Fruit fly (Drosophila melanogaster): Measurements from ENCODE around the gene CG34175.

Gene CG34175

dm6 chr2L:3440322-3440721, 42.5 kb downstream of the CG34175 start (continued):
- TF ChIP-seq CG14667 (GFP tag; IDR thresholded peaks at IDR 0.05) (no peak), salm (tag; optimal IDR thresholded peaks at IDR 0.05) (peak; percentile 25), lilli (GFP tag; optimal IDR thresholded peaks at IDR 0.05) (no peak), stwl (tag; optimal IDR thresholded peaks at IDR 0.05) (no peak), CG14014 (GFP tag; IDR thresholded peaks at IDR 0.05) (peak; percentile 68), Myb (GFP tag; optimal IDR thresholded peaks at IDR 0.05) (peak; percentile 7), CG13775 (GFP tag; optimal IDR thresholded peaks at IDR 0.05) (peak; percentile 19), crc (GFP tag; optimal IDR thresholded peaks at IDR 0.05) (peak; percentile 17), hb (GFP tag; IDR thresholded peaks at IDR 0.05; ENCODE audit: partially characterized antibody) (no peak), peb (GFP tag; IDR thresholded peaks at IDR 0.05) (peak; percentile 64), sr (GFP tag; IDR thresholded peaks at IDR 0.05) (peak; percentile 51; the same call in 1 of the 3 replicates), sd (tag; optimal IDR thresholded peaks at IDR 0.05) (no peak), Aef1 (GFP tag; IDR thresholded peaks at IDR 0.05) (peak; percentile 44), pho (GFP tag; optimal IDR thresholded peaks at IDR 0.05) (no peak), NfI (GFP tag; optimal IDR thresholded peaks at IDR 0.05) (peak; percentile 29), mam (GFP tag; optimal IDR thresholded peaks at IDR 0.05) (peak; percentile 27), Rx (GFP tag; IDR thresholded peaks at IDR 0.05) (peak; percentile 82), maf-S (GFP tag; optimal IDR thresholded peaks at IDR 0.05) (peak; percentile 35), CG16863 (GFP tag; optimal IDR thresholded peaks at IDR 0.05) (peak; percentile 48), CG2120 (GFP tag; optimal IDR thresholded peaks at IDR 0.05) (peak; percentile 55), CG1233 (GFP tag; optimal IDR thresholded peaks at IDR 0.05) (peak; percentile 44), Max (GFP tag; optimal IDR thresholded peaks at IDR 0.05) (no peak), esg (GFP tag; conservative IDR thresholded peaks at IDR 0.05) (peak; percentile 57), CG9437 (GFP tag; optimal IDR thresholded peaks at IDR 0.05) (peak; percentile 21), CG18476 (GFP tag; optimal IDR thresholded peaks at IDR 0.05) (no peak), grau (tag; optimal IDR thresholded peaks at IDR 0.05) (peak; percentile 37), ttk (GFP tag; IDR thresholded peaks at IDR 0.05) (peak; percentile 83), kay (GFP tag; optimal IDR thresholded peaks at IDR 0.05) (no peak), CG6854 (GFP tag; optimal IDR thresholded peaks at IDR 0.05) (no peak), BEAF-32 (GFP tag; optimal IDR thresholded peaks at IDR 0.05) (no peak), CG3726 (GFP tag; IDR thresholded peaks at IDR 0.05) (peak; percentile 79; the same call in 1 of the 3 replicates), CG18764 (GFP tag; optimal IDR thresholded peaks at IDR 0.05) (peak; percentile 49), unc-4 (GFP tag; IDR thresholded peaks at IDR 0.05; ENCODE audit: partially characterized antibody) (no peak), ac (GFP tag; optimal IDR thresholded peaks at IDR 0.05) (no peak), onecut (GFP tag; IDR thresholded peaks at IDR 0.05) (peak; percentile 37; the same call in 1 of the 2 replicates), br (optimal IDR thresholded peaks at IDR 0.05) (no peak), Dip3 (GFP tag; optimal IDR thresholded peaks at IDR 0.05) (no peak), CG14441 (GFP tag; IDR thresholded peaks at IDR 0.05) (peak; percentile 85), tin (GFP tag; optimal IDR thresholded peaks at IDR 0.05) (peak; percentile 39), jing (GFP tag; optimal IDR thresholded peaks at IDR 0.05) (peak; percentile 29), CG9817 (tag; optimal IDR thresholded peaks at IDR 0.05) (no peak), toy (GFP tag; IDR thresholded peaks at IDR 0.05) (no peak), crp (GFP tag; optimal IDR thresholded peaks at IDR 0.05) (peak in 1 of 2 experiments; percentile 26), CG31388 (GFP tag; optimal IDR thresholded peaks at IDR 0.05) (no peak), abd-A (tag; optimal IDR thresholded peaks at IDR 0.05) (no peak), CG1602 (GFP tag; optimal IDR thresholded peaks at IDR 0.05) (peak; percentile 44), pan (optimal IDR thresholded peaks at IDR 0.05) (no peak), pan (GFP tag; optimal IDR thresholded peaks at IDR 0.05 in 1 of 2, IDR thresholded peaks at IDR 0.05 in 1 of 2) (peak in 1 of 2 experiments; percentile 83), Hey (tag; optimal IDR thresholded peaks at IDR 0.05) (no peak), psq (GFP tag; optimal IDR thresholded peaks at IDR 0.05) (peak; percentile 7), pb (GFP tag; optimal IDR thresholded peaks at IDR 0.05) (no peak), chinmo (GFP tag; IDR thresholded peaks at IDR 0.05; ENCODE audit: partially characterized antibody) (0 out of 4 replicates have a peak, but pooled peaks have one; percentile 30)
